Worm (Caenorhabditis elegans) whole organism, L2 larva: Measurements from ENCODE around the gene ebp-2.

Experiments
- R02D3.7 ChIP-seq: fragments of 150-350 bp; optimal IDR thresholded peaks from 2 replicates; lab custom pipeline; 2014; ENCODE audit warnings: missing biosample characterization, missing genetic modification characterization
- alr-1 ChIP-seq: fragments of 150-350 bp; optimal IDR thresholded peaks from 2 replicates; lab custom pipeline; 2014; ENCODE audit warnings: missing biosample characterization, missing genetic modification characterization
- ama-1 ChIP-seq: fragments of 150-350 bp; optimal IDR thresholded peaks from 2 replicates; lab custom pipeline; 2018; ENCODE audit warnings: inconsistent platforms
- blmp-1 ChIP-seq: sonication (generic microtip); optimal IDR thresholded peaks from 2 replicates; lab custom pipeline; 2017; ENCODE audit warnings: missing genetic modification characterization, mild to moderate bottlenecking, missing compliant biosample characterization, antibody characterized with exemption, moderate library complexity; ENCODE audit not compliant: insufficient read depth
- ceh-82 ChIP-seq: fragments of 150-350 bp; optimal IDR thresholded peaks from 2 replicates; lab custom pipeline; 2014; ENCODE audit warnings: missing biosample characterization, missing genetic modification characterization
- nhr-129 ChIP-seq: fragments of 150-350 bp; optimal IDR thresholded peaks from 2 replicates; lab custom pipeline; 2014; ENCODE audit warnings: missing biosample characterization, missing genetic modification characterization
- sma-9 ChIP-seq, 2 experiments: fragments of 150-350 bp in 1 of 2; sonication (generic microtip) in 1 of 2; optimal IDR thresholded peaks; 2 replicates each; lab custom pipeline; 2014 to 2016; ENCODE audit warnings: missing genetic modification characterization in 2 of 2, mild to moderate bottlenecking in 1 of 2, missing biosample characterization in 1 of 2, missing compliant biosample characterization in 1 of 2, missing genetic modification reagents in 1 of 2, moderate library complexity in 1 of 2
- snpc-4 ChIP-seq: fragments of 150-350 bp; optimal IDR thresholded peaks from 2 replicates; lab custom pipeline; 2014; ENCODE audit warnings: missing biosample characterization, missing genetic modification characterization
- ztf-11 ChIP-seq: sonication (generic microtip); optimal IDR thresholded peaks from 2 replicates; lab custom pipeline; 2017; ENCODE audit warnings: missing biosample characterization, missing genetic modification characterization

ce11 chrII:11453025-11453424 is 10.5 kb downstream of the ebp-2 start, which contains the start of gene rsp-1:
- TF ChIP-seq nhr-129 (tag; lab: Kevin White, UChicago), result peak; percentile 92
- TF ChIP-seq ztf-11 (tag; lab: Kevin White, UChicago), result no peak
- TF ChIP-seq alr-1, result no peak
- TF ChIP-seq sma-9 (GFP tag; optimal IDR thresholded peaks at IDR 0.05; lab: Kevin White, UChicago), result peak; percentile 95
- TF ChIP-seq sma-9 (tag; optimal IDR thresholded peaks at IDR 0.05; lab: Kevin White, UChicago), result no peak
- TF ChIP-seq ceh-82, result peak; percentile 30
- TF ChIP-seq blmp-1 (tag; lab: Kevin White, UChicago), result peak; percentile 48
- TF ChIP-seq snpc-4 (tag; lab: Kevin White, UChicago), result peak; percentile 87
- peak; percentile 76 for TF ChIP-seq ama-1 (lab: Kevin White, UChicago)
- TF ChIP-seq R02D3.7 (tag; lab: Kevin White, UChicago), result peak; percentile 67
